Worm (Caenorhabditis elegans) whole organism, late embryonic: Measurements from ENCODE around the gene hap-1.

Experiments
- T23F11.4 ChIP-seq: fragments of 200-800 bp; sonication (Bioruptor generic); optimal IDR thresholded peaks from 2 replicates; lab custom pipeline; 2018; ENCODE audit warnings: mild to moderate bottlenecking, missing genetic modification characterization, missing compliant biosample characterization
- ama-1 ChIP-seq: fragments of 150-350 bp; optimal IDR thresholded peaks from 2 replicates; lab custom pipeline; 2014
- dve-1 ChIP-seq: sonication (generic microtip); optimal IDR thresholded peaks from 2 replicates; lab custom pipeline; 2017; ENCODE audit warnings: antibody characterized with exemption, mild to moderate bottlenecking, missing genetic modification characterization, missing compliant biosample characterization
- pag-3 ChIP-seq: sonication (generic microtip); optimal IDR thresholded peaks from 2 replicates; lab custom pipeline; 2016; ENCODE audit warnings: missing compliant biosample characterization, missing genetic modification characterization, borderline replicate concordance

DNA sequence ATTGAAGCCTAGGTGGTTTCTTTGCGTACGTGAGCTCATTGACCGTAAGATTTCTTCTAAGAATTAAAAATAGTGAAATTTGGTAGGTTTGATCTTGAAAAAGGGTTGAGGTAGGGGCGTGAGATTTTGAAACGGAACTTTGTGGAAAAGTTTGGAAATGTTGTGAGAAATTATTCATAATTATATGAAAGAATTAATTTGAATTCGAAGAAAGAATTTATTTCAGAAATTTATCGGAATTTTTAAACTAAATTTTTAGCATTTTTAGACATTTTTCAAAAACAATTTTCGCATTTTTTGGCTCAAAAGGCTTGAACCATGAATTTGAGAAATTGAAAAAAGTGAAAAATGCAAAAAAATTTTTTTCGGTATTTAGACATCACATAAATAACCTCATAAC is 49.6 kb upstream of the hap-1 start:
- TF ChIP-seq dve-1: no peak
- no peak for TF ChIP-seq T23F11.4
- TF ChIP-seq ama-1 (lab: Kevin White, UChicago): no peak
- no peak for TF ChIP-seq pag-3 (tag; lab: Kevin White, UChicago)
